Worm (Caenorhabditis elegans) whole organism, young adult: ENCODE data around the gene nlp-71.

Experiments
- B0035.1 ChIP-seq: sonication (generic microtip); optimal IDR thresholded peaks from 2 replicates; lab custom pipeline; 2016; ENCODE audit warnings: missing genetic modification characterization, mild to moderate bottlenecking, missing compliant biosample characterization, missing genotype, missing genetic modification reagents
- B0336.3 ChIP-seq: fragments of 200-800 bp; sonication (Bioruptor generic); IDR thresholded peaks from 2 replicates; pipeline ENCODE4 v1.3.6; 2022; ENCODE audit warnings: missing genetic modification characterization, missing compliant biosample characterization
- C06A6.2 ChIP-seq: fragments of 200-800 bp; sonication (Bioruptor generic); conservative IDR thresholded peaks from 2 replicates; pipeline ENCODE4 v1.3.6; 2022; ENCODE audit warnings: missing genetic modification characterization, missing compliant biosample characterization
- D2030.7 ChIP-seq: fragments of 200-800 bp; sonication (Bioruptor generic); IDR thresholded peaks from 2 replicates; pipeline ENCODE4 v1.3.6; 2022; ENCODE audit warnings: missing genetic modification reagents, missing genetic modification characterization, missing compliant biosample characterization
- F33H1.4 ChIP-seq: fragments of 200-800 bp; sonication (Bioruptor generic); IDR thresholded peaks from 2 replicates; pipeline ENCODE4 v1.3.6; 2022; ENCODE audit warnings: missing genetic modification reagents, missing genetic modification characterization, missing compliant biosample characterization
- F49E8.2 ChIP-seq: sonication (generic microtip); optimal IDR thresholded peaks from 3 replicates; lab custom pipeline; 2017; ENCODE audit warnings: missing genetic modification characterization, mild to moderate bottlenecking, missing compliant biosample characterization, antibody characterized with exemption, moderate library complexity; ENCODE audit not compliant: insufficient read depth
- F52B5.7 ChIP-seq: sonication (generic microtip); optimal IDR thresholded peaks from 2 replicates; lab custom pipeline; 2016; ENCODE audit warnings: mild to moderate bottlenecking, missing genetic modification characterization, missing compliant biosample characterization
- Y53G8AR.9 ChIP-seq: fragments of 200-800 bp; sonication (Bioruptor generic); conservative IDR thresholded peaks from 2 replicates; pipeline ENCODE4 v1.3.6; 2022; ENCODE audit warnings: missing genetic modification reagents, missing genetic modification characterization, missing compliant biosample characterization
- Y79H2A.3 ChIP-seq: fragments of 200-800 bp; sonication (Bioruptor generic); conservative IDR thresholded peaks from 2 replicates; pipeline ENCODE4 v1.3.6; 2022; ENCODE audit warnings: missing genetic modification reagents, missing genetic modification characterization, missing compliant biosample characterization
- attf-3 ChIP-seq: fragments of 200-800 bp; sonication (Bioruptor generic); conservative IDR thresholded peaks from 2 replicates; pipeline ENCODE4 v1.3.6; 2022; ENCODE audit warnings: missing genetic modification reagents, missing genetic modification characterization, missing compliant biosample characterization
- attf-5 ChIP-seq: fragments of 200-800 bp; sonication (Bioruptor generic); optimal IDR thresholded peaks from 2 replicates; lab custom pipeline; 2018; ENCODE audit warnings: mild to moderate bottlenecking, missing genetic modification characterization, missing compliant biosample characterization
- attf-6 ChIP-seq: fragments of 200-800 bp; sonication (Bioruptor generic); IDR thresholded peaks from 2 replicates; pipeline ENCODE4 v1.3.6; 2022; ENCODE audit warnings: missing genetic modification reagents, missing genetic modification characterization, missing compliant biosample characterization
- bed-1 ChIP-seq: fragments of 200-800 bp; sonication (Bioruptor generic); IDR thresholded peaks from 2 replicates; pipeline ENCODE4 v1.3.6; 2022; ENCODE audit warnings: missing genetic modification reagents, missing genetic modification characterization, missing compliant biosample characterization
- ceh-79 ChIP-seq: sonication (generic microtip); optimal IDR thresholded peaks from 2 replicates; lab custom pipeline; 2017; ENCODE audit warnings: mild to moderate bottlenecking, missing genetic modification characterization, missing compliant biosample characterization
- ceh-91 ChIP-seq: fragments of 200-800 bp; sonication (Bioruptor generic); IDR thresholded peaks from 2 replicates; pipeline ENCODE4 v1.3.6; 2022; ENCODE audit warnings: missing genetic modification reagents, missing genetic modification characterization, missing compliant biosample characterization
- chd-7 ChIP-seq: sonication (generic microtip); optimal IDR thresholded peaks from 2 replicates; lab custom pipeline; 2016; ENCODE audit warnings: mild to moderate bottlenecking, missing genetic modification characterization, moderate library complexity, missing compliant biosample characterization
- dox-1 ChIP-seq: fragments of 200-800 bp; sonication (Bioruptor generic); IDR thresholded peaks from 2 replicates; pipeline ENCODE4 v1.3.6; 2022; ENCODE audit warnings: missing genetic modification reagents, missing genetic modification characterization, missing compliant biosample characterization
- dpl-1 ChIP-seq: fragments of 150-350 bp; optimal IDR thresholded peaks from 2 replicates; lab custom pipeline; 2014; ENCODE audit warnings: missing biosample characterization, missing genetic modification reagents, missing genetic modification characterization
- lin-26 ChIP-seq: fragments of 200-800 bp; sonication (Bioruptor generic); IDR thresholded peaks from 2 replicates; pipeline ENCODE4 v1.3.6; 2022; ENCODE audit warnings: missing genetic modification reagents, missing genetic modification characterization, missing compliant biosample characterization
- lin-35 ChIP-seq, 3 experiments: fragments of 150-350 bp in 2 of 3; sonication (generic microtip) in 1 of 3; optimal IDR thresholded peaks; 2 replicates each; lab custom pipeline; 2014 to 2018; ENCODE audit warnings: missing biosample characterization in 3 of 3, missing genetic modification characterization in 3 of 3, missing genetic modification reagents in 3 of 3
- lsl-1 ChIP-seq: fragments of 200-800 bp; sonication (Bioruptor generic); optimal IDR thresholded peaks from 2 replicates; lab custom pipeline; 2018; ENCODE audit warnings: mild to moderate bottlenecking, missing genetic modification characterization, moderate library complexity, missing compliant biosample characterization
- madf-3 ChIP-seq: fragments of 200-800 bp; sonication (Bioruptor generic); IDR thresholded peaks from 2 replicates; pipeline ENCODE4 v1.3.6; 2022; ENCODE audit warnings: missing genetic modification reagents, missing genetic modification characterization, missing compliant biosample characterization
- madf-6 ChIP-seq: fragments of 200-800 bp; sonication (Bioruptor generic); IDR thresholded peaks from 2 replicates; pipeline ENCODE4 v1.3.6; 2022; ENCODE audit warnings: missing genetic modification reagents, missing genetic modification characterization, missing compliant biosample characterization
- nfyb-1 ChIP-seq: fragments of 200-800 bp; sonication (Bioruptor generic); IDR thresholded peaks from 2 replicates; pipeline ENCODE4 v1.3.6; 2022; ENCODE audit warnings: missing genetic modification reagents, missing genetic modification characterization, missing compliant biosample characterization
- nhr-179 ChIP-seq: sonication (generic microtip); optimal IDR thresholded peaks from 2 replicates; lab custom pipeline; 2016; ENCODE audit warnings: mild to moderate bottlenecking, missing genetic modification characterization, missing compliant biosample characterization
- nhr-27 ChIP-seq: fragments of 200-800 bp; sonication (Bioruptor generic); optimal IDR thresholded peaks from 2 replicates; lab custom pipeline; 2018; ENCODE audit warnings: mild to moderate bottlenecking, missing genetic modification characterization, moderate library complexity, missing compliant biosample characterization
- pha-4 ChIP-seq: fragments of 150-350 bp; sonication (generic microtip); optimal IDR thresholded peaks from 2 replicates; lab custom pipeline; 2014; ENCODE audit warnings: missing biosample characterization, missing genetic modification reagents, missing genetic modification characterization
- rec-8 ChIP-seq, 2 experiments: sonication (generic microtip); optimal IDR thresholded peaks; 2 replicates each; lab custom pipeline; 2016; ENCODE audit warnings: mild to moderate bottlenecking in 2 of 2, missing genetic modification characterization in 2 of 2, missing genetic modification reagents in 2 of 2, missing genotype in 2 of 2, missing biosample characterization in 1 of 2, missing compliant biosample characterization in 1 of 2, moderate library complexity in 1 of 2
- sea-2 ChIP-seq: fragments of 200-800 bp; sonication (Bioruptor generic); IDR thresholded peaks from 2 replicates; pipeline ENCODE4 v1.3.6; 2022; ENCODE audit warnings: missing genetic modification characterization, missing compliant biosample characterization
- snpc-3.4 ChIP-seq: sonication (generic microtip); optimal IDR thresholded peaks from 2 replicates; lab custom pipeline; 2017; ENCODE audit warnings: missing genetic modification characterization, mild to moderate bottlenecking, missing compliant biosample characterization, antibody characterized with exemption, moderate library complexity, missing genotype, missing genetic modification reagents
- snpc-4 ChIP-seq, 5 experiments: fragments of 150-350 bp in 1 of 5; sonication (generic microtip) in 4 of 5; optimal IDR thresholded peaks; 2 replicates each; lab custom pipeline; 2014 to 2018; ENCODE audit warnings: missing genetic modification characterization in 5 of 5, missing biosample characterization in 3 of 5, antibody characterized with exemption in 2 of 5, mild to moderate bottlenecking in 2 of 5, missing compliant biosample characterization in 2 of 5, missing genotype in 2 of 5, moderate library complexity in 2 of 5, missing genetic modification reagents in 1 of 5
- unc-130 ChIP-seq: sonication (generic microtip); optimal IDR thresholded peaks from 2 replicates; lab custom pipeline; 2016; ENCODE audit warnings: missing genetic modification reagents, missing genetic modification characterization, missing compliant biosample characterization
- xnd-1 ChIP-seq: sonication (generic microtip); optimal IDR thresholded peaks from 2 replicates; lab custom pipeline; 2016; ENCODE audit warnings: missing genotype, missing genetic modification reagents, missing genetic modification characterization, missing compliant biosample characterization
- ztf-18 ChIP-seq: sonication (generic microtip); optimal IDR thresholded peaks from 2 replicates; lab custom pipeline; 2016; ENCODE audit warnings: missing genotype, mild to moderate bottlenecking, missing genetic modification characterization, missing compliant biosample characterization
- ztf-22 ChIP-seq: fragments of 200-800 bp; sonication (Bioruptor generic); optimal IDR thresholded peaks from 2 replicates; lab custom pipeline; 2018; ENCODE audit warnings: mild to moderate bottlenecking, missing genetic modification characterization, moderate library complexity, missing compliant biosample characterization
- ztf-25 ChIP-seq: fragments of 200-800 bp; sonication (Bioruptor generic); IDR thresholded peaks from 2 replicates; pipeline ENCODE4 v1.3.6; 2022; ENCODE audit warnings: missing genetic modification reagents, missing genetic modification characterization, missing compliant biosample characterization
- ztf-28 ChIP-seq: fragments of 200-800 bp; sonication (Bioruptor generic); IDR thresholded peaks from 2 replicates; pipeline ENCODE4 v1.3.6; 2022; ENCODE audit warnings: missing genetic modification reagents, missing genetic modification characterization, missing compliant biosample characterization
- ztf-3 ChIP-seq: fragments of 200-800 bp; sonication (Bioruptor generic); optimal IDR thresholded peaks from 2 replicates; lab custom pipeline; 2018; ENCODE audit warnings: mild to moderate bottlenecking, missing genetic modification characterization, missing compliant biosample characterization
- ztf-6 ChIP-seq: fragments of 200-800 bp; sonication (Bioruptor generic); IDR thresholded peaks from 2 replicates; pipeline ENCODE4 v1.3.6; 2022; ENCODE audit warnings: missing genetic modification reagents, missing genetic modification characterization, missing compliant biosample characterization

Gene nlp-71

ce11 chrIV:6421183-6421635, 7.8 kb upstream of the nlp-71 start, which contains the start of gene puf-11 (continued):
- no peak for TF ChIP-seq nfyb-1 (GFP tag; lab: Robert Waterston, UW)
- no peak for TF ChIP-seq C06A6.2 (GFP tag; lab: Robert Waterston, UW)
- TF ChIP-seq nhr-179 (tag; lab: Kevin White, UChicago) = no peak
- TF ChIP-seq unc-130 (GFP tag; lab: Kevin White, UChicago) = peak; percentile 79
- no peak for TF ChIP-seq ztf-3
- TF ChIP-seq ztf-25 (GFP tag; lab: Robert Waterston, UW) = no peak
- TF ChIP-seq dox-1 (GFP tag; lab: Robert Waterston, UW) = peak; percentile 89
- peak; percentile 93 for TF ChIP-seq B0336.3
- TF ChIP-seq, all 124 proteins: peak for 41

ce11 chrIV:6419031-6419582, 5.7 kb upstream of the nlp-71 start, which contains the start of the genes Y73B6BL.23 and htp-2:
Gene Y73B6BL.23 (minus strand): TSS chrIV:6419081.
Gene htp-2 (plus strand): TSS chrIV:6419522.
- peak; percentile 68 for TF ChIP-seq F33H1.4 (GFP tag; lab: Robert Waterston, UW)
- TF ChIP-seq madf-6 (GFP tag; lab: Robert Waterston, UW) = peak; percentile 13; the same call in 1 of the 2 replicates
- TF ChIP-seq lsl-1 (GFP tag; lab: Kevin White, UChicago) = peak; percentile 83
- no peak for TF ChIP-seq ztf-6
- TF ChIP-seq lin-35 (GFP tag; optimal IDR thresholded peaks at IDR 0.05; lab: Kevin White, UChicago) = no peak
- no peak for TF ChIP-seq snpc-4 (GFP tag; optimal IDR thresholded peaks at IDR 0.05; lab: Kevin White, UChicago)
- peak in 2 of 4 experiments; percentile 40 to 73 for TF ChIP-seq snpc-4 (tag; optimal IDR thresholded peaks at IDR 0.05; lab: Kevin White, UChicago)
- no peak for TF ChIP-seq Y53G8AR.9 (GFP tag; lab: Robert Waterston, UW)

DNA sequence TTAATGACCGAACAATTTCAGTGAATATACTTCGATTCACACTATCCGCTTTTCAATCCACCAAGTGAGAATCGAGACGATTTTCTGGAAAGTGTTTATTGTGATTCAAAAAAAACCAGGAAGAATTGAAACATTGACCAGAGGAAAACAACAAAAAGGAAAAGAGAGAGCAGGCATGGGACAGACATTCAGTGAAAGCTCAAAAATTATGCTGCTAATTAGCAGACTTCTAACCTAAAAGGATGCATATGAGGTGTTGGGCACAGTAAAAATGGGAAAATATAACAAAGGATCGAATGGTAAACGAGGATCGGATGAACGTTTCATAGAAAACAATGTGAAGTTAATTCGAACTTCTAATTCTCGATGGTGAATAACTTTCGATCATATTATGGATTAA, 4.2 kb upstream of the nlp-71 start:
- TF ChIP-seq attf-6 (GFP tag; lab: Robert Waterston, UW) = 0 out of 2 replicates have a peak, but pooled peaks have one; percentile 52
- TF ChIP-seq snpc-3.4 (tag; lab: Kevin White, UChicago) = peak; percentile 36
- TF ChIP-seq xnd-1 (tag; lab: Kevin White, UChicago) = peak; percentile 36
- no peak for TF ChIP-seq ceh-91
- peak; percentile 71 for TF ChIP-seq F49E8.2 (tag; lab: Kevin White, UChicago)
- no peak for TF ChIP-seq chd-7 (tag; lab: Kevin White, UChicago)
- no peak for TF ChIP-seq snpc-4 (GFP tag; optimal IDR thresholded peaks at IDR 0.05; lab: Kevin White, UChicago)
- peak in 1 of 4 experiments; percentile 55 for TF ChIP-seq snpc-4 (tag; optimal IDR thresholded peaks at IDR 0.05; lab: Kevin White, UChicago)
- TF ChIP-seq ztf-18 (tag; lab: Kevin White, UChicago) = no peak
- TF ChIP-seq lin-26 (GFP tag; lab: Robert Waterston, UW) = peak; percentile 38; the same call in 1 of the 2 replicates
- no peak for TF ChIP-seq ceh-79 (tag; lab: Kevin White, UChicago)
- no peak for TF ChIP-seq nhr-27 (tag; lab: Kevin White, UChicago)
- TF ChIP-seq F52B5.7 = no peak
- TF ChIP-seq, all 124 proteins: peak for 6

DNA sequence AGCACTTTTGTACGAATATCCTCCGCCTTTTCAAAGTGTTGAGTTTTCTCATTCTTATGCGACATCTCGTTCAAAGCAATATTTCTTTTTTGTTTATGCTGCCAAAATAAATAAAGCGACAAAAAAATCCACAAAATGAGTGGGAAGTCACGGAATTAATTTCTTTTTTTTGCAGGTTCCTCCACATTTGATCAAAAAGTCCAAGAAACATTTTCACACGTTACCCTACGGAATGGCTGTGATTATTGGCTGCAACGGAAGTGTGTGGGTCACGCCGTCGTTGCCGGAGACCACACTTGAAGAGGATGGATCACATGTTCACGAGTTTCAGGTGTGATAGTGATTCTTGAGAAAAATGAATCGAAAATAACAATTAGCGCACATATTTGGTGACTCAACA, 3.2 kb upstream of the nlp-71 start, which contains the start of gene Y73B6BL.22:
Y73B6BL.22 (minus strand) TSS at position 101 of the 400 bp plus-strand sequence.
- no peak for TF ChIP-seq attf-5 (GFP tag; lab: Kevin White, UChicago)
- no peak for TF ChIP-seq Y79H2A.3 (GFP tag; lab: Robert Waterston, UW)
- TF ChIP-seq D2030.7 (GFP tag; lab: Robert Waterston, UW) = no peak
- no peak for TF ChIP-seq attf-3 (GFP tag; lab: Robert Waterston, UW)
- TF ChIP-seq dox-1 (GFP tag; lab: Robert Waterston, UW) = no peak
- no peak for TF ChIP-seq pha-4 (tag; lab: Kevin White, UChicago)
- no peak for TF ChIP-seq ztf-28 (GFP tag; lab: Robert Waterston, UW)
- TF ChIP-seq bed-1 (GFP tag; lab: Robert Waterston, UW) = no peak
- TF ChIP-seq sea-2 (GFP tag; lab: Robert Waterston, UW) = no peak
- TF ChIP-seq ztf-22 (GFP tag; lab: Kevin White, UChicago) = no peak
- no peak for TF ChIP-seq madf-3
- TF ChIP-seq rec-8 (tag; optimal IDR thresholded peaks at IDR 0.05; lab: Kevin White, UChicago) = no peak
- TF ChIP-seq lin-35 (GFP tag; optimal IDR thresholded peaks at IDR 0.05; lab: Kevin White, UChicago) = no peak
- TF ChIP-seq B0035.1 (tag; lab: Kevin White, UChicago) = no peak
- TF ChIP-seq B0336.3 = no peak
- TF ChIP-seq dpl-1 (GFP tag; lab: Kevin White, UChicago) = no peak
